Worm (Caenorhabditis elegans): ENCODE measurements around the gene str-92.

ce11 chrV:17676553-17676952 is at the start of gene str-92:
- TF ChIP-seq snpc-4 (GFP tag; optimal IDR thresholded peaks at IDR 0.05) (no peak), snpc-4 (tag; optimal IDR thresholded peaks at IDR 0.05) (no peak), Y53G8AR.9 (GFP tag; conservative IDR thresholded peaks at IDR 0.05) (no peak), efl-1 (GFP tag; optimal IDR thresholded peaks at IDR 0.05) (no peak), ama-1 (optimal IDR thresholded peaks at IDR 0.05) (no peak), ama-1 (GFP tag; optimal IDR thresholded peaks at IDR 0.05) (no peak), hrde-1 (tag; optimal IDR thresholded peaks at IDR 0.05; ENCODE audit: borderline replicate concordance) (no peak), B0261.1 (tag; optimal IDR thresholded peaks at IDR 0.05) (no peak), aptf-2 (GFP tag; conservative IDR thresholded peaks at IDR 0.05) (no peak), ekl-4 (GFP tag; IDR thresholded peaks at IDR 0.05) (no peak), lin-35 (GFP tag; optimal IDR thresholded peaks at IDR 0.05) (no peak), tbx-9 (tag; optimal IDR thresholded peaks at IDR 0.05; ENCODE audit: borderline replicate concordance) (no peak)

Measured in whole organism, young adult.